Worm (Caenorhabditis elegans) whole organism, L3 larva: ENCODE results near the gene mdt-15.
A peak's percentile ranks its signal among the peaks of the same experiment; 100 is the strongest.

ENCODE experiments used
- R02D3.7 ChIP-seq: fragments of 150-350 bp; optimal IDR thresholded peaks from 2 replicates; lab custom pipeline; 2014; ENCODE audit warnings: missing biosample characterization, missing genetic modification characterization
- ZK546.5 ChIP-seq: sonication (generic microtip); optimal IDR thresholded peaks from 2 replicates; lab custom pipeline; 2017; ENCODE audit warnings: missing biosample characterization, missing genetic modification characterization
- aly-2 ChIP-seq: fragments of 150-350 bp; optimal IDR thresholded peaks from 2 replicates; lab custom pipeline; 2014; ENCODE audit warnings: missing biosample characterization, missing genetic modification characterization
- ama-1 ChIP-seq: fragments of 150-350 bp; optimal IDR thresholded peaks from 2 replicates; lab custom pipeline; 2018
- ceh-16 ChIP-seq: sonication (generic microtip); optimal IDR thresholded peaks from 2 replicates; lab custom pipeline; 2017; ENCODE audit warnings: missing biosample characterization, missing genetic modification characterization
- ceh-28 ChIP-seq: fragments of 150-350 bp; optimal IDR thresholded peaks from 2 replicates; lab custom pipeline; 2014; ENCODE audit warnings: missing biosample characterization, missing genetic modification reagents, missing genetic modification characterization
- ceh-82 ChIP-seq: fragments of 150-350 bp; optimal IDR thresholded peaks from 2 replicates; lab custom pipeline; 2014; ENCODE audit warnings: missing biosample characterization, missing genetic modification characterization
- ceh-9 ChIP-seq: sonication (generic microtip); optimal IDR thresholded peaks from 2 replicates; lab custom pipeline; 2018; ENCODE audit warnings: missing biosample characterization, missing genetic modification characterization
- daf-12 ChIP-seq: fragments of 150-350 bp; optimal IDR thresholded peaks from 2 replicates; lab custom pipeline; 2014; ENCODE audit warnings: missing biosample characterization, missing genetic modification reagents, missing genetic modification characterization
- egl-27 ChIP-seq: sonication (generic microtip); optimal IDR thresholded peaks from 4 replicates; lab custom pipeline; 2017; ENCODE audit warnings: missing biosample characterization, missing genetic modification reagents, missing genetic modification characterization
- egl-5 ChIP-seq: fragments of 150-350 bp; optimal IDR thresholded peaks from 2 replicates; lab custom pipeline; 2017; ENCODE audit warnings: missing biosample characterization, missing genetic modification reagents, missing genetic modification characterization, inconsistent platforms
- elt-1 ChIP-seq: fragments of 150-350 bp; optimal IDR thresholded peaks from 2 replicates; lab custom pipeline; 2014; ENCODE audit warnings: missing biosample characterization, missing genetic modification characterization
- elt-2 ChIP-seq: sonication (generic microtip); optimal IDR thresholded peaks from 2 replicates; lab custom pipeline; 2016; ENCODE audit warnings: missing genetic modification reagents, mild to moderate bottlenecking, missing genetic modification characterization, missing compliant biosample characterization
- elt-3 ChIP-seq, 3 experiments: fragments of 150-350 bp in 1 of 3; sonication (generic microtip) in 2 of 3; optimal IDR thresholded peaks; 2 replicates in 2 of 3; 4 replicates in 1 of 3; lab custom pipeline; 2014 to 2017; ENCODE audit warnings: missing biosample characterization in 3 of 3, missing genetic modification characterization in 3 of 3
- eor-1 ChIP-seq, 2 experiments: fragments of 150-350 bp; optimal IDR thresholded peaks; 2 replicates each; lab custom pipeline; 2014 to 2018; ENCODE audit warnings: missing biosample characterization in 2 of 2, missing genetic modification characterization in 2 of 2
- fkh-10 ChIP-seq: sonication (generic microtip); optimal IDR thresholded peaks from 2 replicates; lab custom pipeline; 2017; ENCODE audit warnings: missing biosample characterization, missing genetic modification reagents, missing genetic modification characterization
- fkh-2 ChIP-seq: fragments of 150-350 bp; optimal IDR thresholded peaks from 2 replicates; lab custom pipeline; 2014; ENCODE audit warnings: missing biosample characterization, missing genetic modification reagents, missing genetic modification characterization
- fos-1 ChIP-seq: fragments of 150-350 bp; optimal IDR thresholded peaks from 2 replicates; lab custom pipeline; 2014; ENCODE audit warnings: missing biosample characterization, missing genetic modification characterization
- hmg-11 ChIP-seq: sonication (generic microtip); optimal IDR thresholded peaks from 2 replicates; lab custom pipeline; 2016; ENCODE audit warnings: missing genetic modification characterization, missing compliant biosample characterization
- jun-1 ChIP-seq: fragments of 150-350 bp; optimal IDR thresholded peaks from 2 replicates; lab custom pipeline; 2014; ENCODE audit warnings: missing biosample characterization, missing genetic modification reagents, missing genetic modification characterization
- lin-15B ChIP-seq: fragments of 150-350 bp; optimal IDR thresholded peaks from 2 replicates; lab custom pipeline; 2014; ENCODE audit warnings: missing biosample characterization, missing genetic modification characterization
- lin-39 ChIP-seq: fragments of 150-350 bp; optimal IDR thresholded peaks from 2 replicates; lab custom pipeline; 2018; ENCODE audit warnings: missing biosample characterization, missing genetic modification reagents, missing genetic modification characterization
- lsy-12 ChIP-seq: sonication (generic microtip); optimal IDR thresholded peaks from 2 replicates; lab custom pipeline; 2016; ENCODE audit warnings: mild to moderate bottlenecking, missing genetic modification characterization, missing compliant biosample characterization
- mdl-1 ChIP-seq: fragments of 150-350 bp; optimal IDR thresholded peaks from 2 replicates; lab custom pipeline; 2014; ENCODE audit warnings: missing biosample characterization, missing genetic modification characterization
- mml-1 ChIP-seq: fragments of 150-350 bp; sonication (generic microtip); optimal IDR thresholded peaks from 3 replicates; lab custom pipeline; 2014; ENCODE audit warnings: missing biosample characterization, missing genetic modification characterization
- nfya-1 ChIP-seq: sonication (generic microtip); optimal IDR thresholded peaks from 2 replicates; lab custom pipeline; 2017; ENCODE audit warnings: missing genetic modification characterization, mild to moderate bottlenecking, missing compliant biosample characterization, antibody characterized with exemption, moderate library complexity; ENCODE audit not compliant: insufficient read depth
- nhr-11 ChIP-seq: fragments of 150-350 bp; optimal IDR thresholded peaks from 2 replicates; lab custom pipeline; 2014; ENCODE audit warnings: missing biosample characterization, missing genetic modification characterization
- nhr-12 ChIP-seq: fragments of 150-350 bp; optimal IDR thresholded peaks from 2 replicates; lab custom pipeline; 2014; ENCODE audit warnings: missing biosample characterization, missing genetic modification characterization
- nhr-23 ChIP-seq: fragments of 150-350 bp; optimal IDR thresholded peaks from 2 replicates; lab custom pipeline; 2014; ENCODE audit warnings: missing biosample characterization, missing genetic modification reagents, missing genetic modification characterization
- nhr-237 ChIP-seq: fragments of 150-350 bp; optimal IDR thresholded peaks from 2 replicates; lab custom pipeline; 2014; ENCODE audit warnings: missing biosample characterization, missing genetic modification characterization
- nhr-25 ChIP-seq: sonication (generic microtip); optimal IDR thresholded peaks from 2 replicates; lab custom pipeline; 2017; ENCODE audit warnings: missing biosample characterization, missing genetic modification characterization
- nhr-28 ChIP-seq: fragments of 150-350 bp; optimal IDR thresholded peaks from 2 replicates; lab custom pipeline; 2014; ENCODE audit warnings: missing biosample characterization, missing genetic modification characterization
- nhr-43 ChIP-seq: sonication (generic microtip); optimal IDR thresholded peaks from 2 replicates; lab custom pipeline; 2016; ENCODE audit warnings: mild to moderate bottlenecking, missing genetic modification characterization, missing compliant biosample characterization; ENCODE audit not compliant: poor library complexity, severe bottlenecking
- nhr-67 ChIP-seq: fragments of 150-350 bp; optimal IDR thresholded peaks from 2 replicates; lab custom pipeline; 2014; ENCODE audit warnings: missing biosample characterization, missing genetic modification characterization
- nhr-76 ChIP-seq: fragments of 150-350 bp; sonication (generic microtip); optimal IDR thresholded peaks from 5 replicates; lab custom pipeline; 2014; ENCODE audit warnings: missing biosample characterization, missing genetic modification characterization
- nhr-77 ChIP-seq: fragments of 150-350 bp; optimal IDR thresholded peaks from 2 replicates; lab custom pipeline; 2014; ENCODE audit warnings: missing biosample characterization, missing genetic modification characterization
- pha-4 ChIP-seq: fragments of 150-350 bp; optimal IDR thresholded peaks from 2 replicates; lab custom pipeline; 2014; ENCODE audit warnings: missing biosample characterization, missing genetic modification reagents, missing genetic modification characterization
- pqm-1 ChIP-seq: fragments of 150-350 bp; optimal IDR thresholded peaks from 2 replicates; lab custom pipeline; 2017; ENCODE audit warnings: missing biosample characterization, missing genetic modification characterization, inconsistent platforms
- sea-2 ChIP-seq: fragments of 150-350 bp; sonication (generic microtip); optimal IDR thresholded peaks from 4 replicates; lab custom pipeline; 2014; ENCODE audit warnings: missing biosample characterization, missing genetic modification reagents, missing genetic modification characterization
- skn-1 ChIP-seq: fragments of 150-350 bp; optimal IDR thresholded peaks from 2 replicates; lab custom pipeline; 2014; ENCODE audit warnings: missing biosample characterization, missing genetic modification characterization
- snpc-4 ChIP-seq: fragments of 150-350 bp; optimal IDR thresholded peaks from 2 replicates; lab custom pipeline; 2014; ENCODE audit warnings: missing biosample characterization, missing genetic modification characterization
- tbx-2 ChIP-seq: sonication (generic microtip); optimal IDR thresholded peaks from 2 replicates; lab custom pipeline; 2016; ENCODE audit warnings: mild to moderate bottlenecking, missing genetic modification characterization, missing compliant biosample characterization
- unc-39 ChIP-seq: sonication (generic microtip); optimal IDR thresholded peaks from 4 replicates; lab custom pipeline; 2017; ENCODE audit warnings: missing biosample characterization, missing genetic modification characterization
- unc-62 ChIP-seq: fragments of 150-350 bp; sonication (generic microtip); optimal IDR thresholded peaks from 4 replicates; lab custom pipeline; 2014; ENCODE audit warnings: missing biosample characterization, missing genetic modification reagents, missing genetic modification characterization
- zag-1 ChIP-seq: fragments of 150-350 bp; optimal IDR thresholded peaks from 2 replicates; lab custom pipeline; 2014; ENCODE audit warnings: missing biosample characterization, missing genetic modification characterization
- ztf-11 ChIP-seq: fragments of 150-350 bp; optimal IDR thresholded peaks from 2 replicates; lab custom pipeline; 2014; ENCODE audit warnings: missing biosample characterization, missing genetic modification characterization
- ztf-4 ChIP-seq: fragments of 150-350 bp; optimal IDR thresholded peaks from 2 replicates; lab custom pipeline; 2014; ENCODE audit warnings: missing biosample characterization, missing genetic modification characterization

The mdt-15 gene

ce11 chrIII:5790550-5790949 is 43.0 kb downstream of the mdt-15 start, which contains the start of gene rev-3:
rev-3 (minus strand) TSS chrIII:5790650.
- no peak for TF ChIP-seq ama-1 (lab: Kevin White, UChicago)

ce11 chrIII:5785273-5785929 is 48.1 kb downstream of the mdt-15 start, which contains the start of gene Y37B11A.3:
Y37B11A.3 (minus strand) TSS chrIII:5785323.
- no peak for TF ChIP-seq ZK546.5 (tag; lab: Kevin White, UChicago)
- TF ChIP-seq unc-39 (tag; lab: Kevin White, UChicago), result no peak
- TF ChIP-seq elt-1 (tag; lab: Kevin White, UChicago), result no peak
- no peak for TF ChIP-seq aly-2 (tag; lab: Kevin White, UChicago)
- no peak for TF ChIP-seq pqm-1
- TF ChIP-seq zag-1 (tag; lab: Kevin White, UChicago), result no peak
- no peak for TF ChIP-seq nhr-28 (tag; lab: Kevin White, UChicago)
- peak; percentile 85 for TF ChIP-seq nhr-25 (tag; lab: Kevin White, UChicago)
- TF ChIP-seq nhr-12, result no peak
- no peak for TF ChIP-seq ceh-82 (tag; lab: Kevin White, UChicago)
- no peak for TF ChIP-seq mdl-1 (tag; lab: Kevin White, UChicago)
- TF ChIP-seq skn-1, result no peak
- TF ChIP-seq nhr-76 (tag; lab: Kevin White, UChicago), result no peak
- no peak for TF ChIP-seq ztf-4 (tag; lab: Kevin White, UChicago)
- peak; percentile 82 for TF ChIP-seq nfya-1 (tag; lab: Kevin White, UChicago)
- TF ChIP-seq nhr-43 (tag; lab: Kevin White, UChicago), result peak; percentile 74
- TF ChIP-seq hmg-11 (tag; lab: Kevin White, UChicago), result peak; percentile 77
- no peak for TF ChIP-seq ceh-9
- peak; percentile 60 for TF ChIP-seq lsy-12 (tag; lab: Kevin White, UChicago)
- TF ChIP-seq fos-1 (tag; lab: Kevin White, UChicago), result no peak
- peak; percentile 82 for TF ChIP-seq lin-15B (tag; lab: Kevin White, UChicago)
- no peak for TF ChIP-seq nhr-77 (tag; lab: Kevin White, UChicago)
- no peak for TF ChIP-seq ceh-16 (tag; lab: Kevin White, UChicago)
- peak; percentile 58 for TF ChIP-seq snpc-4 (tag; lab: Kevin White, UChicago)
- TF ChIP-seq ztf-11 (tag; lab: Kevin White, UChicago), result no peak
- TF ChIP-seq eor-1 (tag; optimal IDR thresholded peaks at IDR 0.05; lab: Kevin White, UChicago), result no peak
- no peak for TF ChIP-seq mml-1 (tag; lab: Kevin White, UChicago)
- TF ChIP-seq elt-3 (tag; optimal IDR thresholded peaks at IDR 0.05; lab: Kevin White, UChicago), result no peak
- TF ChIP-seq daf-12 (tag; lab: Kevin White, UChicago), result no peak
- peak; percentile 31 for TF ChIP-seq egl-5 (tag; lab: Kevin White, UChicago)
- no peak for TF ChIP-seq unc-62 (GFP tag; lab: Kevin White, UChicago)
- peak; percentile 87 for TF ChIP-seq lin-39 (tag; lab: Kevin White, UChicago)
- TF ChIP-seq sea-2 (GFP tag; lab: Kevin White, UChicago), result no peak
- TF ChIP-seq nhr-237 (tag; lab: Kevin White, UChicago), result no peak
- TF ChIP-seq elt-2, result peak; percentile 37
- TF ChIP-seq jun-1 (tag; lab: Kevin White, UChicago), result no peak
- no peak for TF ChIP-seq pha-4
- TF ChIP-seq egl-27, result no peak
- TF ChIP-seq nhr-23 (tag; lab: Kevin White, UChicago), result peak; percentile 80
- no peak for TF ChIP-seq fkh-2
- no peak for TF ChIP-seq ama-1 (lab: Kevin White, UChicago)
- no peak for TF ChIP-seq fkh-10
- TF ChIP-seq ceh-28 (tag; lab: Kevin White, UChicago), result peak; percentile 35
- peak; percentile 58 for TF ChIP-seq tbx-2
- TF ChIP-seq R02D3.7 (tag; lab: Kevin White, UChicago), result peak; percentile 73
- TF ChIP-seq nhr-67 (tag; lab: Kevin White, UChicago), result no peak
- TF ChIP-seq nhr-11 (tag; lab: Kevin White, UChicago), result peak; percentile 11
- TF ChIP-seq, all 47 proteins: peak for 15
